Worm (Caenorhabditis elegans): ENCODE measurements around the gene F31E3.2.

DNA sequence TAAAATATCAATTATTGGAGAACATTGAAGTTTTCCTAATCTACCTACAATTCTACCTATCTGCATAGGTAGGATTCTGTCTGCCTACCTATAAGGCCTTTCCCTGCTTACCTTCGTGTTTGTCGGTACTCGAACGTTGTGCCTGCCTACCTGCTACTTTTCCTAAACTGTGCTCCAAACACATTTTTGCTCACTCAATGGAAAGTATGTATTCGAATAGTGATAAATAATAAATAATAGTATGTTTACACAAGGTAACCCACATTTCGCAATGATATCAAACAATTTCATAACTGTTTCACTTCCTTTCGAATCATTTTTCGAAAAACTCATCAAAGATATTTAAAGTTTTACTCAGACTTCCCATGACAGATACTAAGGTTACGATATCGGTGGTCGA lies 34.3 kb upstream of the F31E3.2 start, which contains the start of gene F57B9.3:
- TF ChIP-seq unc-62 (GFP tag; optimal IDR thresholded peaks at IDR 0.05) (no peak), lin-13 (tag; optimal IDR thresholded peaks at IDR 0.05) (no peak), elt-1 (tag; optimal IDR thresholded peaks at IDR 0.05; ENCODE audit: borderline replicate concordance, insufficient read depth) (no peak), ceh-39 (tag; optimal IDR thresholded peaks at IDR 0.05) (no peak), nhr-76 (tag; optimal IDR thresholded peaks at IDR 0.05) (no peak), unc-39 (tag; optimal IDR thresholded peaks at IDR 0.05) (no peak), flh-1 (GFP tag; optimal IDR thresholded peaks at IDR 0.05) (no peak), elt-3 (tag; optimal IDR thresholded peaks at IDR 0.05) (no peak), ces-1 (GFP tag; optimal IDR thresholded peaks at IDR 0.05) (no peak), snpc-4 (tag; optimal IDR thresholded peaks at IDR 0.05) (no peak), blmp-1 (tag; optimal IDR thresholded peaks at IDR 0.05) (no peak), sptf-1 (tag; optimal IDR thresholded peaks at IDR 0.05) (no peak)

Data from whole organism, mixed stage, embryonic.